Fruit fly (Drosophila melanogaster) whole organism, embryonic: Measurements from ENCODE around the gene CG42540.

Source experiments
- Awh ChIP-seq: fragments of 200-800 bp; sonication (Bioruptor generic); IDR thresholded peaks from 2 replicates; pipeline ENCODE4, ENCODE4 v1.3.6; 2022; ENCODE audit warnings: missing biosample characterization, missing genetic modification characterization
- Bgb ChIP-seq: fragments of 200-800 bp; sonication (Bioruptor generic); IDR thresholded peaks from 2 replicates; pipeline ENCODE4 v1.3.6; 2022; ENCODE audit warnings: missing biosample characterization, missing genetic modification characterization; ENCODE audit not compliant: partially characterized antibody
- CG10321 ChIP-seq: fragments of 200-800 bp; sonication (Bioruptor generic); IDR thresholded peaks from 2 replicates; pipeline ENCODE4 v1.3.6; 2022; ENCODE audit warnings: missing biosample characterization, missing genetic modification characterization
- CG12744 ChIP-seq: fragments of 200-800 bp; sonication (Bioruptor generic); optimal IDR thresholded peaks from 2 replicates; lab custom pipeline; 2016; ENCODE audit warnings: missing biosample characterization, missing genetic modification characterization
- CG12942 ChIP-seq: fragments of 200-800 bp; sonication (Bioruptor generic); optimal IDR thresholded peaks from 3 replicates; lab custom pipeline; 2016; ENCODE audit warnings: missing biosample characterization, missing genetic modification characterization
- CG14860 ChIP-seq: fragments of 200-800 bp; sonication (Bioruptor generic); IDR thresholded peaks from 3 replicates; pipeline ENCODE4 v1.3.6; 2022; ENCODE audit warnings: missing biosample characterization, missing genetic modification characterization; ENCODE audit not compliant: partially characterized antibody
- CG14965 ChIP-seq: fragments of 200-800 bp; sonication (Bioruptor generic); optimal IDR thresholded peaks from 2 replicates; lab custom pipeline; 2016; ENCODE audit warnings: missing biosample characterization, missing genetic modification characterization, borderline replicate concordance
- CG1529 ChIP-seq: fragments of 200-800 bp; sonication (Bioruptor generic); optimal IDR thresholded peaks from 3 replicates; lab custom pipeline; 2018; ENCODE audit warnings: missing biosample characterization, missing genetic modification characterization
- CG15479 ChIP-seq: fragments of 200-800 bp; sonication (Bioruptor generic); optimal IDR thresholded peaks from 3 replicates; lab custom pipeline; 2019; ENCODE audit warnings: missing biosample characterization, mild to moderate bottlenecking, missing genetic modification characterization, moderate library complexity
- CG1602 ChIP-seq: fragments of 200-800 bp; sonication (Bioruptor generic); optimal IDR thresholded peaks from 3 replicates; lab custom pipeline; 2016; ENCODE audit warnings: missing biosample characterization, missing genetic modification characterization
- CG18599 ChIP-seq: fragments of 200-800 bp; sonication (Bioruptor generic); optimal IDR thresholded peaks from 3 replicates; lab custom pipeline; 2017; ENCODE audit warnings: missing biosample characterization, missing genetic modification characterization, mild to moderate bottlenecking, moderate library complexity, missing genetic modification reagents
- CG2678 ChIP-seq: fragments of 200-800 bp; sonication (Bioruptor generic); optimal IDR thresholded peaks from 3 replicates; lab custom pipeline; 2019; ENCODE audit warnings: missing biosample characterization, mild to moderate bottlenecking, missing genetic modification characterization, moderate library complexity
- CG2875 ChIP-seq: fragments of 200-800 bp; sonication (Bioruptor generic); optimal IDR thresholded peaks from 2 replicates; lab custom pipeline; 2017; ENCODE audit warnings: missing biosample characterization, mild to moderate bottlenecking, missing genetic modification characterization, missing genetic modification reagents
- CG31365 ChIP-seq: fragments of 200-800 bp; sonication (Bioruptor generic); optimal IDR thresholded peaks from 2 replicates; lab custom pipeline; 2018; ENCODE audit warnings: missing biosample characterization, mild to moderate bottlenecking, missing genetic modification characterization
- CG3407 ChIP-seq: fragments of 200-800 bp; sonication (Bioruptor generic); optimal IDR thresholded peaks from 2 replicates; lab custom pipeline; 2018; ENCODE audit warnings: missing biosample characterization, mild to moderate bottlenecking, missing genetic modification characterization
- CG43689 ChIP-seq: fragments of 200-800 bp; sonication (Bioruptor generic); IDR thresholded peaks from 2 replicates; pipeline ENCODE4 v1.3.6; 2022; ENCODE audit warnings: missing biosample characterization, missing genetic modification characterization
- CG4820 ChIP-seq: fragments of 200-800 bp; sonication (Bioruptor generic); optimal IDR thresholded peaks from 3 replicates; lab custom pipeline; 2016; ENCODE audit warnings: missing biosample characterization, missing genetic modification characterization
- CG6272 ChIP-seq: fragments of 200-800 bp; sonication (Bioruptor generic); IDR thresholded peaks from 2 replicates; pipeline ENCODE4 v1.3.6; 2022; ENCODE audit warnings: missing biosample characterization, missing genetic modification characterization
- CG6689 ChIP-seq: fragments of 200-800 bp; sonication (Bioruptor generic); IDR thresholded peaks from 2 replicates; pipeline ENCODE4 v1.3.6; 2022; ENCODE audit warnings: missing biosample characterization, missing genetic modification characterization
- CG6791 ChIP-seq: fragments of 200-800 bp; sonication (Bioruptor generic); IDR thresholded peaks from 3 replicates; pipeline ENCODE4 v1.3.6; 2022; ENCODE audit warnings: missing biosample characterization, missing genetic modification characterization; ENCODE audit not compliant: partially characterized antibody
- CG7271 ChIP-seq: fragments of 200-800 bp; sonication (Bioruptor generic); optimal IDR thresholded peaks from 2 replicates; lab custom pipeline; 2018; ENCODE audit warnings: missing biosample characterization, mild to moderate bottlenecking, missing genetic modification characterization, moderate library complexity
- CG7839 ChIP-seq: fragments of 200-800 bp; sonication (Bioruptor generic); optimal IDR thresholded peaks from 3 replicates; lab custom pipeline; 2018; ENCODE audit warnings: missing biosample characterization, mild to moderate bottlenecking, missing genetic modification characterization, moderate library complexity
- CG9932 ChIP-seq: fragments of 200-800 bp; sonication (Bioruptor generic); IDR thresholded peaks from 2 replicates; pipeline ENCODE4 v1.3.6; 2022; ENCODE audit warnings: missing biosample characterization, missing genetic modification characterization
- Dek ChIP-seq: fragments of 200-800 bp; sonication (Bioruptor generic); optimal IDR thresholded peaks from 3 replicates; lab custom pipeline; 2019; ENCODE audit warnings: missing biosample characterization, mild to moderate bottlenecking, missing genetic modification characterization, moderate library complexity
- Dip2 ChIP-seq: fragments of 200-800 bp; sonication (Bioruptor generic); IDR thresholded peaks from 2 replicates; pipeline ENCODE4 v1.3.6; 2022; ENCODE audit warnings: missing biosample characterization, missing genetic modification characterization
- Dll ChIP-seq: fragments of 200-800 bp; sonication (Bioruptor generic); IDR thresholded peaks from 4 replicates; pipeline ENCODE4 v1.3.6; 2022; ENCODE audit warnings: missing biosample characterization, missing genetic modification characterization; ENCODE audit not compliant: partially characterized antibody
- Med ChIP-seq: fragments of 200-800 bp; sonication (Bioruptor generic); peaks from one replicate; lab custom pipeline; 2016; ENCODE audit warnings: missing biosample characterization, missing genetic modification characterization, mild to moderate bottlenecking, inconsistent platforms, moderate library complexity
- Mrtf ChIP-seq: fragments of 200-800 bp; sonication (Bioruptor generic); IDR thresholded peaks from 3 replicates; pipeline ENCODE4 v1.3.6; 2022; ENCODE audit warnings: missing biosample characterization, missing genetic modification characterization
- Neu2 ChIP-seq: fragments of 200-800 bp; sonication (Bioruptor generic); optimal IDR thresholded peaks from 3 replicates; lab custom pipeline; 2016; ENCODE audit warnings: missing biosample characterization, missing genetic modification characterization, borderline replicate concordance
- Nf-YC ChIP-seq: fragments of 200-800 bp; optimal IDR thresholded peaks from 3 replicates; lab custom pipeline; 2019; ENCODE audit warnings: missing biosample characterization, mild to moderate bottlenecking, missing genetic modification characterization, moderate library complexity
- Opbp ChIP-seq: fragments of 200-800 bp; sonication (Bioruptor generic); IDR thresholded peaks from 3 replicates; pipeline ENCODE4 v1.3.6; 2022; ENCODE audit warnings: missing biosample characterization, missing genetic modification characterization; ENCODE audit not compliant: partially characterized antibody
- Sin3A ChIP-seq: fragments of >200 bp; optimal IDR thresholded peaks from 2 replicates; lab custom pipeline; 2018
- Trl ChIP-seq, 3 experiments: fragments of >200 bp in 2 of 3; fragments of 200-800 bp in 1 of 3; sonication (Bioruptor generic) in 1 of 3; optimal IDR thresholded peaks; 2 replicates in 1 of 3; 3 replicates in 2 of 3; lab custom pipeline; 2016 to 2017; ENCODE audit warnings: missing biosample characterization in 1 of 3, missing genetic modification characterization in 1 of 3
- aop ChIP-seq: fragments of 200-800 bp; sonication (Bioruptor generic); IDR thresholded peaks from 2 replicates; pipeline ENCODE4 v1.3.6; 2022; ENCODE audit warnings: missing biosample characterization, missing genetic modification characterization
- btn ChIP-seq: fragments of 200-800 bp; sonication (Bioruptor generic); optimal IDR thresholded peaks from 2 replicates; lab custom pipeline; 2016; ENCODE audit warnings: missing biosample characterization, missing genetic modification characterization
- corto ChIP-seq: fragments of 200-800 bp; sonication (Bioruptor generic); optimal IDR thresholded peaks from 2 replicates; lab custom pipeline; 2016; ENCODE audit warnings: missing biosample characterization, mild to moderate bottlenecking, missing genetic modification characterization, moderate library complexity
- croc ChIP-seq: fragments of 200-800 bp; sonication (Bioruptor generic); conservative IDR thresholded peaks from 3 replicates; pipeline ENCODE4 v1.3.6; 2022; ENCODE audit warnings: missing biosample characterization, missing genetic modification characterization
- crol ChIP-seq: fragments of 200-800 bp; sonication (Bioruptor generic); IDR thresholded peaks from 2 replicates; pipeline ENCODE4 v1.3.6; 2022; ENCODE audit warnings: missing biosample characterization, missing genetic modification characterization
- exex ChIP-seq: fragments of 200-800 bp; sonication (Bioruptor generic); optimal IDR thresholded peaks from 4 replicates; lab custom pipeline; 2018; ENCODE audit warnings: missing biosample characterization, mild to moderate bottlenecking, missing genetic modification characterization, moderate library complexity
- hkb ChIP-seq, 2 experiments: fragments of 200-800 bp in 1 of 2; fragments of >200 bp in 1 of 2; sonication (Bioruptor generic) in 1 of 2; IDR thresholded peaks in 1 of 2; optimal IDR thresholded peaks in 1 of 2; 2 replicates each; pipeline versions ENCODE4 v1.3.6 to Lab custom; 2017 to 2022; ENCODE audit warnings: missing biosample characterization in 1 of 2, missing genetic modification characterization in 1 of 2
- insv ChIP-seq, 2 experiments: fragments of 200-800 bp; sonication (Bioruptor generic); optimal IDR thresholded peaks; 3 replicates each; lab custom pipeline; 2016 to 2018; ENCODE audit warnings: missing biosample characterization in 2 of 2, missing genetic modification characterization in 2 of 2
- kni ChIP-seq: fragments of 200-800 bp; sonication (Bioruptor generic); optimal IDR thresholded peaks from 3 replicates; lab custom pipeline; 2017; ENCODE audit warnings: mild to moderate bottlenecking, missing biosample characterization, missing genetic modification reagents, missing genetic modification characterization
- lilli ChIP-seq: fragments of 200-800 bp; sonication (Bioruptor generic); optimal IDR thresholded peaks from 3 replicates; lab custom pipeline; 2016; ENCODE audit warnings: missing biosample characterization, missing genetic modification characterization
- mirr ChIP-seq: fragments of 200-800 bp; sonication (Bioruptor generic); optimal IDR thresholded peaks from 3 replicates; lab custom pipeline; 2018; ENCODE audit warnings: missing biosample characterization, mild to moderate bottlenecking, missing genetic modification characterization
- oc ChIP-seq: fragments of 200-800 bp; sonication (Bioruptor generic); optimal IDR thresholded peaks from 2 replicates; lab custom pipeline; 2018; ENCODE audit warnings: missing biosample characterization, mild to moderate bottlenecking, missing genetic modification characterization, moderate library complexity
- pb ChIP-seq: fragments of 200-800 bp; sonication (Bioruptor generic); optimal IDR thresholded peaks from 3 replicates; lab custom pipeline; 2016; ENCODE audit warnings: missing biosample characterization, missing genetic modification characterization
- peb ChIP-seq: fragments of 200-800 bp; sonication (Bioruptor generic); IDR thresholded peaks from 2 replicates; pipeline ENCODE4 v1.3.6; 2022; ENCODE audit warnings: missing biosample characterization, missing genetic modification characterization
- sens ChIP-seq: fragments of 200-800 bp; sonication (Bioruptor generic); peaks from one replicate; lab custom pipeline; 2016; ENCODE audit warnings: missing biosample characterization, missing genetic modification characterization
- slou ChIP-seq: fragments of 200-800 bp; sonication (Bioruptor generic); optimal IDR thresholded peaks from 3 replicates; lab custom pipeline; 2016; ENCODE audit warnings: missing biosample characterization, missing genetic modification characterization
- wor ChIP-seq: fragments of 200-800 bp; sonication (Bioruptor generic); IDR thresholded peaks from 2 replicates; pipeline ENCODE4 v1.3.6; 2022; ENCODE audit warnings: missing biosample characterization, missing genetic modification characterization

The CG42540 gene

dm6 chr3L:4553395-4553794 is 2.5 kb upstream of the CG42540 start (continued):
- TF ChIP-seq CG15479 (GFP tag; lab: Kevin White, UChicago) (no peak), corto (GFP tag; lab: Kevin White, UChicago) (no peak), Dek (peak; percentile 19), CG12942 (GFP tag; lab: Kevin White, UChicago) (no peak), CG14965 (no peak), wor (GFP tag; lab: Robert Waterston, UW) (no peak), CG2875 (GFP tag; lab: Kevin White, UChicago) (no peak), CG4820 (GFP tag; lab: Kevin White, UChicago) (no peak), CG31365 (tag; lab: Kevin White, UChicago) (peak; percentile 99), hkb (optimal IDR thresholded peaks at IDR 0.05; lab: Kevin White, UChicago) (no peak), hkb (GFP tag; IDR thresholded peaks at IDR 0.05; lab: Robert Waterston, UW) (no peak), pb (GFP tag; lab: Kevin White, UChicago) (no peak), Trl (optimal IDR thresholded peaks at IDR 0.05; lab: Kevin White, UChicago) (no peak), Trl (GFP tag; optimal IDR thresholded peaks at IDR 0.05; lab: Kevin White, UChicago) (no peak), exex (tag; lab: Kevin White, UChicago) (no peak), oc (no peak), CG1529 (GFP tag; lab: Kevin White, UChicago) (no peak), CG6272 (GFP tag; lab: Robert Waterston, UW) (no peak), Bgb (peak; percentile 38), CG3407 (no peak), CG12744 (no peak), CG1602 (GFP tag; lab: Kevin White, UChicago) (no peak), crol (GFP tag; lab: Robert Waterston, UW) (no peak), btn (no peak), CG2678 (tag; lab: Kevin White, UChicago) (no peak), Awh (GFP tag; lab: Robert Waterston, UW) (no peak), Med (GFP tag; lab: Kevin White, UChicago) (peak; percentile 69), kni (GFP tag; lab: Kevin White, UChicago) (no peak), insv (GFP tag; optimal IDR thresholded peaks at IDR 0.05; lab: Kevin White, UChicago) (no peak), CG18599 (GFP tag; lab: Kevin White, UChicago) (no peak), Mrtf (no peak), lilli (GFP tag; lab: Kevin White, UChicago) (no peak), slou (GFP tag; lab: Kevin White, UChicago) (peak; percentile 16), aop (GFP tag; lab: Robert Waterston, UW) (no peak), Dip2 (GFP tag; lab: Robert Waterston, UW) (no peak), sens (peak; percentile 66), CG9932 (0 out of 2 replicates have a peak, but pooled peaks have one; percentile 38), CG6791 (GFP tag; lab: Robert Waterston, UW) (0 out of 3 replicates have a peak, but pooled peaks have one; percentile 38), CG7271 (tag; lab: Kevin White, UChicago) (no peak), peb (no peak), Opbp (GFP tag; lab: Robert Waterston, UW) (peak; percentile 59; the same call in 1 of the 3 replicates), CG43689 (no peak), Sin3A (lab: Kevin White, UChicago) (no peak), Neu2 (GFP tag; lab: Kevin White, UChicago) (no peak), CG6689 (GFP tag; lab: Robert Waterston, UW) (no peak), Dll (GFP tag; lab: Robert Waterston, UW) (no peak), CG14860 (GFP tag; lab: Robert Waterston, UW) (no peak), Nf-YC (tag; lab: Kevin White, UChicago) (no peak), mirr (GFP tag; lab: Kevin White, UChicago) (no peak), croc (GFP tag; lab: Robert Waterston, UW) (no peak), CG7839 (tag; lab: Kevin White, UChicago) (peak; percentile 15), CG10321 (GFP tag; lab: Robert Waterston, UW) (peak; percentile 94)
